Fruit fly (Drosophila melanogaster) whole organism, embryonic: ENCODE results near the gene Bem46.

ENCODE experiments used
- Atf3 ChIP-seq: fragments of 200-800 bp; sonication (Bioruptor generic); optimal IDR thresholded peaks from 3 replicates; lab custom pipeline; 2016; ENCODE audit warnings: missing biosample characterization, missing genetic modification characterization
- B-H2 ChIP-seq: fragments of 200-800 bp; sonication (Bioruptor generic); optimal IDR thresholded peaks from 2 replicates; lab custom pipeline; 2018; ENCODE audit warnings: missing biosample characterization, mild to moderate bottlenecking, missing genetic modification characterization
- BEAF-32 ChIP-seq: fragments of 200-800 bp; sonication (Bioruptor generic); optimal IDR thresholded peaks from 3 replicates; lab custom pipeline; 2017; ENCODE audit warnings: missing biosample characterization, missing genetic modification characterization, mild to moderate bottlenecking, moderate library complexity, missing genetic modification reagents
- CG1024 ChIP-seq: fragments of 200-800 bp; sonication (Bioruptor generic); IDR thresholded peaks from 2 replicates; pipeline ENCODE4 v1.3.6; 2022; ENCODE audit warnings: missing biosample characterization, missing genetic modification characterization
- CG11398 ChIP-seq: fragments of 200-800 bp; sonication (Bioruptor generic); optimal IDR thresholded peaks from 2 replicates; lab custom pipeline; 2016; ENCODE audit warnings: missing biosample characterization, missing genetic modification characterization
- CG11696 ChIP-seq: fragments of 200-800 bp; sonication (Bioruptor generic); IDR thresholded peaks from 2 replicates; pipeline ENCODE4 v1.3.6; 2022; ENCODE audit warnings: missing biosample characterization, missing genetic modification characterization
- CG12744 ChIP-seq: fragments of 200-800 bp; sonication (Bioruptor generic); optimal IDR thresholded peaks from 2 replicates; lab custom pipeline; 2016; ENCODE audit warnings: missing biosample characterization, missing genetic modification characterization
- CG13123 ChIP-seq: fragments of 200-800 bp; sonication (Bioruptor generic); optimal IDR thresholded peaks from 2 replicates; lab custom pipeline; 2016; ENCODE audit warnings: missing biosample characterization, missing genetic modification characterization
- CG14441 ChIP-seq: fragments of 200-800 bp; sonication (Bioruptor generic); IDR thresholded peaks from 2 replicates; pipeline ENCODE4 v1.3.6; 2022; ENCODE audit warnings: missing biosample characterization, missing genetic modification characterization
- CG14965 ChIP-seq: fragments of 200-800 bp; sonication (Bioruptor generic); optimal IDR thresholded peaks from 2 replicates; lab custom pipeline; 2016; ENCODE audit warnings: missing biosample characterization, missing genetic modification characterization, borderline replicate concordance
- CG15696 ChIP-seq: fragments of 200-800 bp; sonication (Bioruptor generic); optimal IDR thresholded peaks from 2 replicates; lab custom pipeline; 2019; ENCODE audit warnings: missing biosample characterization, mild to moderate bottlenecking, missing genetic modification characterization, moderate library complexity
- CG17359 ChIP-seq: fragments of 200-800 bp; sonication (Bioruptor generic); optimal IDR thresholded peaks from 3 replicates; lab custom pipeline; 2018; ENCODE audit warnings: missing biosample characterization, mild to moderate bottlenecking, missing genetic modification characterization, moderate library complexity
- CG17612 ChIP-seq: fragments of 200-800 bp; sonication (Bioruptor generic); IDR thresholded peaks from 2 replicates; pipeline ENCODE4 v1.3.6; 2022; ENCODE audit warnings: missing biosample characterization, missing genetic modification characterization
- CG17829 ChIP-seq: fragments of 200-800 bp; optimal IDR thresholded peaks from 2 replicates; lab custom pipeline; 2019; ENCODE audit warnings: missing biosample characterization, mild to moderate bottlenecking, missing genetic modification characterization, moderate library complexity
- CG18011 ChIP-seq: fragments of 200-800 bp; sonication (Bioruptor generic); optimal IDR thresholded peaks from 2 replicates; lab custom pipeline; 2017; ENCODE audit warnings: missing biosample characterization, missing genetic modification characterization, mild to moderate bottlenecking, moderate library complexity, missing genotype
- CG2712 ChIP-seq: fragments of 200-800 bp; optimal IDR thresholded peaks from 3 replicates; lab custom pipeline; 2019; ENCODE audit warnings: missing biosample characterization, mild to moderate bottlenecking, missing genetic modification characterization, moderate library complexity
- CG31365 ChIP-seq: fragments of 200-800 bp; sonication (Bioruptor generic); optimal IDR thresholded peaks from 2 replicates; lab custom pipeline; 2018; ENCODE audit warnings: missing biosample characterization, mild to moderate bottlenecking, missing genetic modification characterization
- CG4404 ChIP-seq: fragments of 200-800 bp; sonication (Bioruptor generic); IDR thresholded peaks from 2 replicates; pipeline ENCODE4 v1.3.6; 2022; ENCODE audit warnings: missing biosample characterization, missing genetic modification characterization
- CG6654 ChIP-seq: fragments of 200-800 bp; sonication (Bioruptor generic); optimal IDR thresholded peaks from 2 replicates; lab custom pipeline; 2017; ENCODE audit warnings: missing biosample characterization, mild to moderate bottlenecking, missing genetic modification characterization
- CG8478 ChIP-seq: fragments of >200 bp; optimal IDR thresholded peaks from 2 replicates; lab custom pipeline; 2018
- CG9437 ChIP-seq: fragments of 200-800 bp; sonication (Bioruptor generic); optimal IDR thresholded peaks from 2 replicates; lab custom pipeline; 2018; ENCODE audit warnings: missing biosample characterization, mild to moderate bottlenecking, missing genetic modification characterization
- Dref ChIP-seq: fragments of 200-800 bp; sonication (Bioruptor generic); IDR thresholded peaks from 2 replicates; pipeline ENCODE4 v1.3.6; 2022; ENCODE audit warnings: missing biosample characterization, missing genetic modification characterization
- E2f2 ChIP-seq: fragments of 200-800 bp; sonication (Bioruptor generic); IDR thresholded peaks from 2 replicates; pipeline ENCODE4 v1.3.6; 2022; ENCODE audit warnings: missing biosample characterization, missing genetic modification characterization
- Fer2 ChIP-seq: fragments of 200-800 bp; sonication (Bioruptor generic); optimal IDR thresholded peaks from 2 replicates; lab custom pipeline; 2018; ENCODE audit warnings: missing biosample characterization, mild to moderate bottlenecking, missing genetic modification characterization, moderate library complexity
- Gsc ChIP-seq: fragments of 200-800 bp; sonication (Bioruptor generic); IDR thresholded peaks from 2 replicates; pipeline ENCODE4 v1.3.6; 2022; ENCODE audit warnings: missing biosample characterization, missing genetic modification characterization
- Hr51 ChIP-seq, 2 experiments: fragments of 200-800 bp; sonication (Bioruptor generic); optimal IDR thresholded peaks; 2 replicates in 1 of 2; 3 replicates in 1 of 2; lab custom pipeline; 2016 to 2018; ENCODE audit warnings: missing biosample characterization in 2 of 2, missing genetic modification characterization in 2 of 2, mild to moderate bottlenecking in 1 of 2, moderate library complexity in 1 of 2
- Nf-YB ChIP-seq: fragments of 200-800 bp; sonication (Bioruptor generic); optimal IDR thresholded peaks from 3 replicates; lab custom pipeline; 2019; ENCODE audit warnings: missing biosample characterization, mild to moderate bottlenecking, missing genetic modification characterization, moderate library complexity
- Opbp ChIP-seq: fragments of 200-800 bp; sonication (Bioruptor generic); IDR thresholded peaks from 3 replicates; pipeline ENCODE4 v1.3.6; 2022; ENCODE audit warnings: missing biosample characterization, missing genetic modification characterization; ENCODE audit not compliant: partially characterized antibody
- Six4 ChIP-seq: fragments of 200-800 bp; sonication (Bioruptor generic); optimal IDR thresholded peaks from 2 replicates; lab custom pipeline; 2016; ENCODE audit warnings: missing biosample characterization, missing genetic modification characterization
- Spps ChIP-seq: fragments of 200-800 bp; sonication (Bioruptor generic); optimal IDR thresholded peaks from 2 replicates; lab custom pipeline; 2018; ENCODE audit warnings: missing biosample characterization, mild to moderate bottlenecking, missing genetic modification characterization
- Sry-δ ChIP-seq: fragments of 200-800 bp; sonication (Bioruptor generic); optimal IDR thresholded peaks from 2 replicates; lab custom pipeline; 2016; ENCODE audit warnings: missing biosample characterization, missing genetic modification characterization
- ac ChIP-seq: fragments of 200-800 bp; sonication (Bioruptor generic); optimal IDR thresholded peaks from 3 replicates; lab custom pipeline; 2017; ENCODE audit warnings: missing biosample characterization, mild to moderate bottlenecking, missing genetic modification characterization
- az2 ChIP-seq: fragments of 200-800 bp; sonication (Bioruptor generic); optimal IDR thresholded peaks from 3 replicates; lab custom pipeline; 2016; ENCODE audit warnings: missing biosample characterization, missing genetic modification characterization
- crc ChIP-seq: fragments of 200-800 bp; sonication (Bioruptor generic); optimal IDR thresholded peaks from 2 replicates; lab custom pipeline; 2016; ENCODE audit warnings: missing biosample characterization, missing genetic modification characterization
- croc ChIP-seq: fragments of 200-800 bp; sonication (Bioruptor generic); conservative IDR thresholded peaks from 3 replicates; pipeline ENCODE4 v1.3.6; 2022; ENCODE audit warnings: missing biosample characterization, missing genetic modification characterization
- da ChIP-seq: fragments of 200-800 bp; sonication (Bioruptor generic); optimal IDR thresholded peaks from 2 replicates; lab custom pipeline; 2016; ENCODE audit warnings: missing biosample characterization, missing genetic modification characterization
- eve ChIP-seq, 2 experiments: fragments of >200 bp; optimal IDR thresholded peaks; 2 replicates each; lab custom pipeline; 2017; ENCODE audit warnings: missing biosample characterization in 2 of 2, missing genetic modification characterization in 2 of 2
- fd64A ChIP-seq: fragments of 200-800 bp; sonication (Bioruptor generic); optimal IDR thresholded peaks from 3 replicates; lab custom pipeline; 2018; ENCODE audit warnings: missing biosample characterization, mild to moderate bottlenecking, missing genetic modification characterization
- her ChIP-seq: fragments of 200-800 bp; sonication (Bioruptor generic); optimal IDR thresholded peaks from 2 replicates; lab custom pipeline; 2016; ENCODE audit warnings: missing biosample characterization, missing genetic modification characterization
- kni ChIP-seq: fragments of 200-800 bp; sonication (Bioruptor generic); optimal IDR thresholded peaks from 3 replicates; lab custom pipeline; 2017; ENCODE audit warnings: mild to moderate bottlenecking, missing biosample characterization, missing genetic modification reagents, missing genetic modification characterization
- nerfin-1 ChIP-seq: fragments of 200-800 bp; sonication (Bioruptor generic); optimal IDR thresholded peaks from 3 replicates; lab custom pipeline; 2019; ENCODE audit warnings: missing biosample characterization, mild to moderate bottlenecking, missing genetic modification characterization, moderate library complexity
- nerfin-2 ChIP-seq: fragments of 200-800 bp; sonication (Bioruptor generic); IDR thresholded peaks from 2 replicates; pipeline ENCODE4 v1.3.6; 2022; ENCODE audit warnings: missing biosample characterization, missing genetic modification characterization; ENCODE audit not compliant: partially characterized antibody
- org-1 ChIP-seq: fragments of 200-800 bp; sonication (Bioruptor generic); optimal IDR thresholded peaks from 2 replicates; lab custom pipeline; 2017; ENCODE audit warnings: missing biosample characterization, missing genetic modification characterization
- pan ChIP-seq, 4 experiments: fragments of >200 bp in 3 of 4; fragments of 200-800 bp in 1 of 4; sonication (Bioruptor generic) in 1 of 4; optimal IDR thresholded peaks in 3 of 4; IDR thresholded peaks in 1 of 4; 2 replicates each; pipeline versions ENCODE4 v1.3.6 to Lab custom; 2017 to 2022; ENCODE audit warnings: missing biosample characterization in 2 of 4, missing genetic modification characterization in 2 of 4, mixed read lengths in 1 of 4
- ranshi ChIP-seq: fragments of 200-800 bp; sonication (Bioruptor generic); IDR thresholded peaks from 2 replicates; pipeline ENCODE4 v1.3.6; 2022; ENCODE audit warnings: missing biosample characterization, missing genetic modification characterization
- run ChIP-seq: fragments of 200-800 bp; sonication (Bioruptor generic); optimal IDR thresholded peaks from 3 replicates; lab custom pipeline; 2018; ENCODE audit warnings: missing biosample characterization, mild to moderate bottlenecking, missing genetic modification characterization
- stwl ChIP-seq: fragments of 200-800 bp; sonication (Bioruptor generic); optimal IDR thresholded peaks from 3 replicates; lab custom pipeline; 2018; ENCODE audit warnings: missing biosample characterization, mild to moderate bottlenecking, missing genetic modification characterization, moderate library complexity
- sug ChIP-seq: fragments of 200-800 bp; optimal IDR thresholded peaks from 2 replicates; lab custom pipeline; 2019; ENCODE audit warnings: missing biosample characterization, mild to moderate bottlenecking, missing genetic modification characterization, moderate library complexity
- unc-4 ChIP-seq: fragments of 200-800 bp; sonication (Bioruptor generic); IDR thresholded peaks from 2 replicates; pipeline ENCODE4 v1.3.6; 2022; ENCODE audit warnings: missing biosample characterization, missing genetic modification characterization; ENCODE audit not compliant: partially characterized antibody
- vnd ChIP-seq: fragments of 200-800 bp; sonication (Bioruptor generic); IDR thresholded peaks from 3 replicates; pipeline ENCODE4 v1.3.6; 2022; ENCODE audit warnings: missing biosample characterization, missing genetic modification characterization; ENCODE audit not compliant: partially characterized antibody
- wdn ChIP-seq: fragments of 200-800 bp; sonication (Bioruptor generic); IDR thresholded peaks from 2 replicates; pipeline ENCODE4 v1.3.6; 2022; ENCODE audit warnings: missing biosample characterization, missing genetic modification characterization
- zen ChIP-seq: fragments of 200-800 bp; sonication (Bioruptor generic); optimal IDR thresholded peaks from 3 replicates; lab custom pipeline; 2018; ENCODE audit warnings: missing biosample characterization, mild to moderate bottlenecking, missing genetic modification characterization, moderate library complexity

Gene Bem46

dm6 chr2L:2976829-2977228 is 11.1 kb upstream of the Bem46 start, which contains the start of the genes CG9641 and CG3165 (continued):
- TF ChIP-seq her (GFP tag; lab: Kevin White, UChicago) = peak; percentile 80
- TF ChIP-seq az2 (GFP tag; lab: Kevin White, UChicago) = peak; percentile 89
- TF ChIP-seq Hr51 (GFP tag; optimal IDR thresholded peaks at IDR 0.05; lab: Kevin White, UChicago) = peak in 1 of 2 experiments; percentile 84
- peak; percentile 78 for TF ChIP-seq CG13123 (GFP tag; lab: Kevin White, UChicago)
- peak; percentile 90 for TF ChIP-seq CG17829
- peak; percentile 88 for TF ChIP-seq nerfin-2
- TF ChIP-seq pan (optimal IDR thresholded peaks at IDR 0.05; lab: Kevin White, UChicago) = no peak
- TF ChIP-seq pan (GFP tag; optimal IDR thresholded peaks at IDR 0.05 in 1 of 2, IDR thresholded peaks at IDR 0.05 in 1 of 2) = peak in 1 of 2 experiments; percentile 79
- peak; percentile 81 for TF ChIP-seq Six4 (GFP tag; lab: Kevin White, UChicago)
- TF ChIP-seq CG18011 = peak; percentile 48
- TF ChIP-seq unc-4 = peak; percentile 97
- TF ChIP-seq run (tag; lab: Kevin White, UChicago) = peak; percentile 20
- peak; percentile 91 for TF ChIP-seq B-H2
- no peak for TF ChIP-seq Gsc (GFP tag; lab: Robert Waterston, UW)
- peak; percentile 21; the same call in 1 of the 2 replicates for TF ChIP-seq CG1024
- TF ChIP-seq CG11398 = peak; percentile 82
- peak; percentile 75 for TF ChIP-seq CG14441 (GFP tag; lab: Robert Waterston, UW)
- TF ChIP-seq Spps (tag; lab: Kevin White, UChicago) = peak; percentile 70
- no peak for TF ChIP-seq CG8478
- TF ChIP-seq CG17359 (tag; lab: Kevin White, UChicago) = peak; percentile 72
- peak; percentile 98 for TF ChIP-seq vnd (GFP tag; lab: Robert Waterston, UW)
- peak; percentile 85 for TF ChIP-seq CG15696
- TF ChIP-seq da (GFP tag; lab: Kevin White, UChicago) = peak; percentile 63
- peak; percentile 75 for TF ChIP-seq crc
- TF ChIP-seq zen (tag; lab: Kevin White, UChicago) = peak; percentile 72
- peak; percentile 89 for TF ChIP-seq CG4404 (GFP tag; lab: Robert Waterston, UW)
- TF ChIP-seq stwl = peak; percentile 99
- TF ChIP-seq Nf-YB (GFP tag; lab: Kevin White, UChicago) = peak; percentile 51
- no peak for TF ChIP-seq kni (GFP tag; lab: Kevin White, UChicago)
- no peak for TF ChIP-seq CG31365 (tag; lab: Kevin White, UChicago)
- TF ChIP-seq CG14965 (GFP tag; lab: Kevin White, UChicago) = no peak
- peak; percentile 90 for TF ChIP-seq Opbp (GFP tag; lab: Robert Waterston, UW)
- no peak for TF ChIP-seq CG11696
- peak; percentile 58 for TF ChIP-seq org-1
- TF ChIP-seq croc (GFP tag; lab: Robert Waterston, UW) = peak; percentile 76
- TF ChIP-seq CG6654 = no peak
- TF ChIP-seq Atf3 (GFP tag; lab: Kevin White, UChicago) = peak; percentile 80
- TF ChIP-seq eve (GFP tag; optimal IDR thresholded peaks at IDR 0.05; lab: Kevin White, UChicago) = no peak

dm6 chr2L:2979091-2979490 is 8.8 kb upstream of the Bem46 start, which contains the start of gene CG9643:
Gene CG9643, minus strand, starts transcription at chr2L:2979288.
- TF ChIP-seq BEAF-32 (GFP tag; lab: Kevin White, UChicago) = peak; percentile 19
- TF ChIP-seq CG2712 = no peak
- TF ChIP-seq CG17612 (GFP tag; lab: Robert Waterston, UW) = no peak
- no peak for TF ChIP-seq CG12744
- TF ChIP-seq Sry-δ = peak; percentile 14
- no peak for TF ChIP-seq nerfin-1 (tag; lab: Kevin White, UChicago)
- TF ChIP-seq ac (GFP tag; lab: Kevin White, UChicago) = no peak
- TF ChIP-seq sug (tag; lab: Kevin White, UChicago) = peak; percentile 17
- no peak for TF ChIP-seq CG9437
- TF ChIP-seq ranshi (GFP tag; lab: Robert Waterston, UW) = no peak
- TF ChIP-seq fd64A (GFP tag; lab: Kevin White, UChicago) = no peak
- peak; percentile 73 for TF ChIP-seq E2f2 (GFP tag; lab: Robert Waterston, UW)
- TF ChIP-seq Dref (GFP tag; lab: Robert Waterston, UW) = no peak
- TF ChIP-seq wdn = no peak
- no peak for TF ChIP-seq Fer2
- TF ChIP-seq unc-4 = 0 out of 2 replicates have a peak, but pooled peaks have one; percentile 27
